Fruit fly (Drosophila melanogaster) whole organism: ENCODE data around the gene CG8260.

Experiments
- Dll ChIP-seq: fragments of >200 bp; optimal IDR thresholded peaks from 2 replicates; lab custom pipeline; 2017
- EcR ChIP-seq, 2 experiments: fragments of >200 bp; optimal IDR thresholded peaks; 2 replicates each; lab custom pipeline; 2017; ENCODE audit warnings: missing biosample characterization in 2 of 2, missing genetic modification characterization in 2 of 2, missing genetic modification reagents in 2 of 2

DNA sequence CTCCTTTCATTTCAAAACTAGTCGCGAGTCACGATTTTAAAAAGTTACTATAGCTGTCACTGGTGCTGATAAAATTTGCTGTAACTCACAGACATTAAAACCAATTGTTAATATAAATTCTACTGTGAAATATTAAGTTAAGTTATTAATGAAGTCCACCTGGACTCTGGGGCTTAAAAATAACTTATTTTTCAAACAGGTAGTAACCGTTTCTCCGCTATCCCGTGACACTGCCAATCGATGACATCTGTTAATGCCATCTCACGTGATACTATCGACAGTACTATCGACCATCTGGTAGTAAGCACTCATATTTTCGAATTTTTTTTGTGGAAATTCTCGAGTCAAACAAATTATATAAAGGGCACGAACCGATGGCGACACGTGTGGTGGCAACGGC lies 22.1 kb upstream of the CG8260 start, which contains the start of the genes CG12379 and MagR:
- TF ChIP-seq Dll (lab: Kevin White, UChicago) (no peak), EcR (GFP tag; optimal IDR thresholded peaks at IDR 0.05; lab: Kevin White, UChicago) (no peak)
